Worm (Caenorhabditis elegans): ENCODE data around the gene fbxb-119.

Gene fbxb-119

DNA sequence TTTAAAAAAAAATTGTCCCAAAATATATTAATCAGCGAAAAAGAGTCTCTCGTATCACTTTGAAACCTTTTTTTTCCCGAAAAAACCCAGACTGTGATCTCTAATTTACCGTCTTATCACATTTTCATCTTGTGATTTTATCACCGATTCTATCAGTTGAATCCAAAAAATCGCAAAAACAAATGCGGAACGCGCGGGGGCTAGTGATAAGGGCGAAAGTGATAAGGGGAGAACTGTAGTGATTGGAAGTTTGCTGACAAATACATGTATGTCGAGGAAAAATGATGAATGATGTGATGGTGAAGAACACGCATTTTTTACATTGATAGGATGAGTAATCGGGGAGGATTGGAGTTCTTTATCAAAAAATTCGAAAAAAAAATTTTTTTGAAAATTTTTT, 27.7 kb downstream of the fbxb-119 start:
- TF ChIP-seq scrt-1 (GFP tag; IDR thresholded peaks at IDR 0.05) (no peak), B0310.2 (tag; optimal IDR thresholded peaks at IDR 0.05) (no peak), tbx-37 (GFP tag; conservative IDR thresholded peaks at IDR 0.05) (no peak), tra-4 (tag; optimal IDR thresholded peaks at IDR 0.05) (no peak), aly-1 (tag; optimal IDR thresholded peaks at IDR 0.05) (no peak), F13C5.2 (tag; optimal IDR thresholded peaks at IDR 0.05) (no peak), sea-1 (GFP tag; conservative IDR thresholded peaks at IDR 0.05) (no peak), pes-1 (GFP tag; IDR thresholded peaks at IDR 0.05) (no peak), hnd-1 (tag; optimal IDR thresholded peaks at IDR 0.05) (no peak), hmg-4 (GFP tag; optimal IDR thresholded peaks at IDR 0.05) (no peak), ets-7 (tag; optimal IDR thresholded peaks at IDR 0.05) (no peak), tbx-11 (GFP tag; IDR thresholded peaks at IDR 0.05) (no peak)

DNA sequence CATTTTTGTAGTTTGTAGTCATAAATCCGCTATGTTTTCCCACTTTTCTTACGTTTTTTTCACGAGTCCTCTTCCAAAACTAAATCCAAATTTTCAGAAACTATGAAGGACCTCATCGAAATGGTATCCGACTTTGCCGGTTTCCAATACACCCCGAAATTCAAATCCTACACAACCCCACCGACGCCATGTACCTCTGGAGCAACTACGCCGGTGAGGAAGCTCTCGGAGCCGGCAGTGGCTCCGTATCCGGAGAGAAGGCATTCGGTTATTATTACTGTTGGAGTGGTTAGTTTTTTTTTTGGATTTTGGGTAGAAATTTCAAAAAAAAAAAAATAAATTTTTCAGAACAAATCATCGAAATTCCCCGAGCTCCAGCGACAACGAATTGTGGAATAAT, 31.6 kb downstream of the fbxb-119 start, which contains the start of gene C08E8.3:
Gene C08E8.3 (plus strand): TSS at position 84 of the 400 bp plus-strand sequence.
- TF ChIP-seq scrt-1 (GFP tag; IDR thresholded peaks at IDR 0.05) = no peak
- TF ChIP-seq hmg-4 (GFP tag; optimal IDR thresholded peaks at IDR 0.05) = no peak
- TF ChIP-seq pes-1 (GFP tag; IDR thresholded peaks at IDR 0.05) = no peak
- TF ChIP-seq tbx-37 (GFP tag; conservative IDR thresholded peaks at IDR 0.05) = no peak
- no peak for TF ChIP-seq ets-7 (tag; optimal IDR thresholded peaks at IDR 0.05)
- TF ChIP-seq tra-4 (tag; optimal IDR thresholded peaks at IDR 0.05) = no peak
- TF ChIP-seq ama-1 (optimal IDR thresholded peaks at IDR 0.05) = no peak

ce11 chrV:18350721-18351120, 32.3 kb downstream of the fbxb-119 start, which contains the start of gene C08E8.11:
C08E8.11 (plus strand) TSS chrV:18351021.
- TF ChIP-seq scrt-1 (GFP tag; IDR thresholded peaks at IDR 0.05) (no peak), ama-1 (optimal IDR thresholded peaks at IDR 0.05) (no peak), hmg-4 (GFP tag; optimal IDR thresholded peaks at IDR 0.05) (no peak)

DNA sequence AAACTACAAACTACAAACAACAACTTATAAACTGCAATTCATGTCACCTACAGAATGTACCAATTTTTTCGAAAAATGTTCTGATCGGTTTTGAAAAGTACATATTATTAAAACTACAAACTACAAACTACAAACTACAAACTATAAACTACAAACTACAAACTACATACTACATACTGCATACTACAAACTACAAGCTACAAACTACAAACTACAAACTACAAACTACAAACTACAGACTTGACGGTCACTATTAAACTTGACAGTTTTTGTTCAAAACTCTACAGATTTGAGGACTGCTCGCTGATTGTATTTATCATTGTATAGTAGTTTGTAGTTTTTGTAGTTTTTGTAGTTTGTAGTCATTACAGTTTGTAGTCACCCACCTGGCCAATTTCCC, 35.9 kb downstream of the fbxb-119 start:
- TF ChIP-seq tbx-37 (GFP tag; conservative IDR thresholded peaks at IDR 0.05) (no peak), flt-1 (GFP tag; IDR thresholded peaks at IDR 0.05) (no peak), ama-1 (optimal IDR thresholded peaks at IDR 0.05) (no peak), B0310.2 (tag; optimal IDR thresholded peaks at IDR 0.05) (no peak), hmbx-1 (tag; optimal IDR thresholded peaks at IDR 0.05) (no peak), ceh-36 (tag; optimal IDR thresholded peaks at IDR 0.05) (no peak), pes-1 (GFP tag; IDR thresholded peaks at IDR 0.05) (no peak), tra-4 (tag; optimal IDR thresholded peaks at IDR 0.05) (no peak), hmg-4 (GFP tag; optimal IDR thresholded peaks at IDR 0.05) (no peak), ets-7 (tag; optimal IDR thresholded peaks at IDR 0.05) (no peak), scrt-1 (GFP tag; IDR thresholded peaks at IDR 0.05) (no peak), sea-1 (GFP tag; conservative IDR thresholded peaks at IDR 0.05) (no peak)

- TF ChIP-seq ama-1 (optimal IDR thresholded peaks at IDR 0.05) (no peak), tra-4 (tag; optimal IDR thresholded peaks at IDR 0.05) (no peak), ceh-36 (tag; optimal IDR thresholded peaks at IDR 0.05) (no peak), hnd-1 (tag; optimal IDR thresholded peaks at IDR 0.05) (no peak), B0310.2 (tag; optimal IDR thresholded peaks at IDR 0.05) (no peak), pes-1 (GFP tag; IDR thresholded peaks at IDR 0.05) (no peak), ets-7 (tag; optimal IDR thresholded peaks at IDR 0.05) (no peak), sea-1 (GFP tag; conservative IDR thresholded peaks at IDR 0.05) (no peak), tbx-37 (GFP tag; conservative IDR thresholded peaks at IDR 0.05) (no peak), F13C5.2 (tag; optimal IDR thresholded peaks at IDR 0.05) (no peak), hmg-4 (GFP tag; optimal IDR thresholded peaks at IDR 0.05) (no peak), flt-1 (GFP tag; IDR thresholded peaks at IDR 0.05) (no peak), scrt-1 (GFP tag; IDR thresholded peaks at IDR 0.05) (no peak), tbx-11 (GFP tag; IDR thresholded peaks at IDR 0.05) (no peak), aly-1 (tag; optimal IDR thresholded peaks at IDR 0.05) (no peak), ceh-13 (GFP tag; optimal IDR thresholded peaks at IDR 0.05) (no peak), hmbx-1 (tag; optimal IDR thresholded peaks at IDR 0.05) (no peak)
These were observed 37.3 kb downstream of the fbxb-119 start, which contains the start of gene C08E8.2 for ce11 chrV:18355742-18356141. C08E8.2 (minus strand) TSS chrV:18355842.

- TF ChIP-seq ets-7 (tag; optimal IDR thresholded peaks at IDR 0.05) = no peak
These were observed 41.5 kb downstream of the fbxb-119 start, which contains the start of gene C08E8.5 for ce11 chrV:18359888-18360287. C08E8.5 (minus strand) TSS chrV:18359988.

ce11 chrV:18362402-18362801, 44.0 kb downstream of the fbxb-119 start, which contains the start of gene C08E8.1:
C08E8.1 (minus strand) TSS chrV:18362502.
- no peak for TF ChIP-seq tbx-11 (GFP tag; IDR thresholded peaks at IDR 0.05)
- no peak for TF ChIP-seq tra-4 (tag; optimal IDR thresholded peaks at IDR 0.05)
- TF ChIP-seq ets-7 (tag; optimal IDR thresholded peaks at IDR 0.05) = no peak
- no peak for TF ChIP-seq hmbx-1 (tag; optimal IDR thresholded peaks at IDR 0.05)
- no peak for TF ChIP-seq aly-1 (tag; optimal IDR thresholded peaks at IDR 0.05)
- no peak for TF ChIP-seq ama-1 (optimal IDR thresholded peaks at IDR 0.05)
- no peak for TF ChIP-seq hmg-4 (GFP tag; optimal IDR thresholded peaks at IDR 0.05)
- TF ChIP-seq B0310.2 (tag; optimal IDR thresholded peaks at IDR 0.05) = no peak
- TF ChIP-seq ceh-36 (tag; optimal IDR thresholded peaks at IDR 0.05) = no peak
- TF ChIP-seq hnd-1 (tag; optimal IDR thresholded peaks at IDR 0.05) = no peak
- no peak for TF ChIP-seq pes-1 (GFP tag; IDR thresholded peaks at IDR 0.05)
- TF ChIP-seq scrt-1 (GFP tag; IDR thresholded peaks at IDR 0.05) = no peak
- TF ChIP-seq ceh-13 (GFP tag; optimal IDR thresholded peaks at IDR 0.05) = no peak
- no peak for TF ChIP-seq F13C5.2 (tag; optimal IDR thresholded peaks at IDR 0.05)

- TF ChIP-seq hnd-1 (tag; optimal IDR thresholded peaks at IDR 0.05) (no peak), F13C5.2 (tag; optimal IDR thresholded peaks at IDR 0.05) (no peak), ceh-36 (tag; optimal IDR thresholded peaks at IDR 0.05) (peak; percentile 57), tra-4 (tag; optimal IDR thresholded peaks at IDR 0.05) (no peak)
These were observed 46.1 kb downstream of the fbxb-119 start, which contains the start of gene C08E8.9 for ce11 chrV:18364558-18364957. C08E8.9 (plus strand) TSS chrV:18364858.

Measured in whole organism, early embryonic.